Worm (Caenorhabditis elegans) whole organism, mixed stage, embryonic: ENCODE data around the gene Y11D7A.5.
"Not testable (repeated sequence)": the region's sequence is repeated elsewhere in the genome, so short reads cannot be mapped to it uniquely, and the experiment has no call there.

ENCODE experiments used
- M03D4.4 ChIP-seq: sonication (generic microtip); optimal IDR thresholded peaks from 2 replicates; lab custom pipeline; 2017; ENCODE audit warnings: mild to moderate bottlenecking, missing genetic modification characterization, missing compliant biosample characterization
- bed-3 ChIP-seq: fragments of 200-800 bp; sonication (Bioruptor generic); optimal IDR thresholded peaks from 3 replicates; lab custom pipeline; 2018; ENCODE audit warnings: mild to moderate bottlenecking, missing genetic modification characterization, moderate library complexity, missing compliant biosample characterization
- ceh-39 ChIP-seq: fragments of 150-350 bp; optimal IDR thresholded peaks from 2 replicates; lab custom pipeline; 2014; ENCODE audit warnings: missing biosample characterization, missing genetic modification characterization
- ceh-43 ChIP-seq: fragments of 200-800 bp; sonication (Bioruptor generic); optimal IDR thresholded peaks from 2 replicates; lab custom pipeline; 2018; ENCODE audit warnings: mild to moderate bottlenecking, missing genetic modification characterization, moderate library complexity, missing compliant biosample characterization
- ces-1 ChIP-seq: fragments of 150-350 bp; optimal IDR thresholded peaks from 2 replicates; lab custom pipeline; 2014; ENCODE audit warnings: missing biosample characterization, missing genetic modification reagents, missing genetic modification characterization
- cnd-1 ChIP-seq: fragments of 200-800 bp; sonication (Bioruptor generic); optimal IDR thresholded peaks from 2 replicates; lab custom pipeline; 2018; ENCODE audit warnings: mild to moderate bottlenecking, missing genetic modification characterization, missing compliant biosample characterization
- elt-1 ChIP-seq: sonication (generic microtip); optimal IDR thresholded peaks from 2 replicates; lab custom pipeline; 2017; ENCODE audit warnings: missing genetic modification characterization, mild to moderate bottlenecking, missing compliant biosample characterization, antibody characterized with exemption, moderate library complexity, borderline replicate concordance; ENCODE audit not compliant: insufficient read depth
- elt-3 ChIP-seq: fragments of 150-350 bp; optimal IDR thresholded peaks from 2 replicates; lab custom pipeline; 2014; ENCODE audit warnings: missing biosample characterization, missing genetic modification characterization
- ham-2 ChIP-seq: fragments of 200-800 bp; sonication (Bioruptor generic); optimal IDR thresholded peaks from 2 replicates; lab custom pipeline; 2018; ENCODE audit warnings: mild to moderate bottlenecking, missing genetic modification characterization, missing compliant biosample characterization
- hlh-1 ChIP-seq: fragments of 150-350 bp; optimal IDR thresholded peaks from 2 replicates; lab custom pipeline; 2014; ENCODE audit warnings: missing biosample characterization, missing genetic modification reagents, missing genetic modification characterization
- lin-13 ChIP-seq: fragments of 150-350 bp; optimal IDR thresholded peaks from 2 replicates; lab custom pipeline; 2014; ENCODE audit warnings: missing biosample characterization, missing genetic modification characterization
- lin-32 ChIP-seq: fragments of 200-800 bp; sonication (Bioruptor generic); optimal IDR thresholded peaks from 2 replicates; lab custom pipeline; 2018; ENCODE audit warnings: mild to moderate bottlenecking, missing genetic modification characterization, missing compliant biosample characterization
- lsy-2 ChIP-seq: fragments of 150-350 bp; optimal IDR thresholded peaks from 2 replicates; lab custom pipeline; 2014; ENCODE audit warnings: missing biosample characterization, missing genetic modification characterization
- mab-5 ChIP-seq: fragments of 150-350 bp; optimal IDR thresholded peaks from 2 replicates; lab custom pipeline; 2014; ENCODE audit warnings: missing biosample characterization, missing genetic modification characterization
- mep-1 ChIP-seq: fragments of 150-350 bp; optimal IDR thresholded peaks from 2 replicates; lab custom pipeline; 2017; ENCODE audit warnings: missing biosample characterization, missing genetic modification reagents, missing genetic modification characterization, inconsistent platforms
- mls-2 ChIP-seq: sonication (generic microtip); optimal IDR thresholded peaks from 2 replicates; lab custom pipeline; 2016; ENCODE audit warnings: mild to moderate bottlenecking, missing genetic modification characterization, moderate library complexity, missing compliant biosample characterization
- nhr-12 ChIP-seq: fragments of 150-350 bp; optimal IDR thresholded peaks from 2 replicates; lab custom pipeline; 2014; ENCODE audit warnings: missing biosample characterization, missing genetic modification characterization
- nhr-2 ChIP-seq: fragments of 150-350 bp; optimal IDR thresholded peaks from 2 replicates; lab custom pipeline; 2014; ENCODE audit warnings: missing biosample characterization, missing genetic modification characterization
- nhr-237 ChIP-seq: fragments of 150-350 bp; optimal IDR thresholded peaks from 2 replicates; lab custom pipeline; 2014; ENCODE audit warnings: missing biosample characterization, missing genetic modification characterization
- nhr-28 ChIP-seq: fragments of 150-350 bp; optimal IDR thresholded peaks from 2 replicates; lab custom pipeline; 2014; ENCODE audit warnings: missing biosample characterization, missing genetic modification characterization
- nhr-76 ChIP-seq: sonication (generic microtip); optimal IDR thresholded peaks from 2 replicates; lab custom pipeline; 2017; ENCODE audit warnings: missing biosample characterization, missing genetic modification characterization
- pha-4 ChIP-seq: fragments of 150-350 bp; optimal IDR thresholded peaks from 2 replicates; lab custom pipeline; 2018; ENCODE audit warnings: missing biosample characterization, missing genetic modification reagents, missing genetic modification characterization
- sptf-1 ChIP-seq: sonication (generic microtip); optimal IDR thresholded peaks from 2 replicates; lab custom pipeline; 2017; ENCODE audit warnings: mild to moderate bottlenecking, missing genetic modification characterization, moderate library complexity, missing compliant biosample characterization
- tbx-8 ChIP-seq: fragments of 200-800 bp; sonication (Bioruptor generic); optimal IDR thresholded peaks from 2 replicates; lab custom pipeline; 2018; ENCODE audit warnings: mild to moderate bottlenecking, missing genetic modification characterization, moderate library complexity, missing compliant biosample characterization
- unc-120 ChIP-seq: sonication (generic microtip); optimal IDR thresholded peaks from 2 replicates; lab custom pipeline; 2017; ENCODE audit warnings: missing genetic modification characterization, missing compliant biosample characterization; ENCODE audit not compliant: poor library complexity, severe bottlenecking
- unc-39 ChIP-seq: fragments of 150-350 bp; optimal IDR thresholded peaks from 2 replicates; lab custom pipeline; 2014; ENCODE audit warnings: missing biosample characterization, missing genetic modification characterization
- unc-62 ChIP-seq: fragments of 150-350 bp; optimal IDR thresholded peaks from 2 replicates; lab custom pipeline; 2014; ENCODE audit warnings: missing biosample characterization, missing genetic modification reagents, missing genetic modification characterization
- ztf-11 ChIP-seq: fragments of 150-350 bp; optimal IDR thresholded peaks from 2 replicates; lab custom pipeline; 2014; ENCODE audit warnings: missing biosample characterization, missing genetic modification characterization

Gene Y11D7A.5

ce11 chrIV:9199939-9200202 lies 45.5 kb downstream of the Y11D7A.5 start, which contains the start of gene wnk-1:
wnk-1 (plus strand) TSS chrIV:9200103.
- TF ChIP-seq unc-62 (GFP tag; lab: Kevin White, UChicago), result no peak
- TF ChIP-seq cnd-1 (tag; lab: Kevin White, UChicago), result no peak
- TF ChIP-seq ceh-39 (tag; lab: Kevin White, UChicago), result no peak
- TF ChIP-seq lin-13, result no peak
- no peak for TF ChIP-seq pha-4 (tag; lab: Kevin White, UChicago)
- TF ChIP-seq, all 35 proteins: peak for 0

ce11 chrIV:9199148-9199938 lies 46.0 kb downstream of the Y11D7A.5 start:
- TF ChIP-seq ces-1 (no peak), mep-1 (tag; lab: Kevin White, UChicago) (no peak), unc-39 (tag; lab: Kevin White, UChicago) (no peak), nhr-2 (tag; lab: Kevin White, UChicago) (no peak), bed-3 (no peak), nhr-237 (tag; lab: Kevin White, UChicago) (no peak), elt-3 (tag; lab: Kevin White, UChicago) (no peak), lin-32 (GFP tag; lab: Kevin White, UChicago) (no peak), tbx-8 (GFP tag; lab: Kevin White, UChicago) (no peak)

ce11 chrIV:9198136-9198535 lies 47.2 kb downstream of the Y11D7A.5 start:
- no peak for TF ChIP-seq ceh-39 (tag; lab: Kevin White, UChicago)
- TF ChIP-seq lin-13, result no peak
- peak; percentile 43 for TF ChIP-seq elt-3 (tag; lab: Kevin White, UChicago)
- TF ChIP-seq lsy-2 (tag; lab: Kevin White, UChicago), result no peak
- TF ChIP-seq, all 35 proteins: peak for 1

ce11 chrIV:9196755-9197154 lies 48.6 kb downstream of the Y11D7A.5 start:
- TF ChIP-seq nhr-237 (tag; lab: Kevin White, UChicago) (no peak), M03D4.4 (tag; lab: Kevin White, UChicago) (no peak), nhr-12 (tag; lab: Kevin White, UChicago) (no peak), hlh-1 (peak; percentile 58), ceh-43 (GFP tag; lab: Kevin White, UChicago) (no peak), nhr-28 (tag; lab: Kevin White, UChicago) (no peak), ces-1 (peak; percentile 79), pha-4 (tag; lab: Kevin White, UChicago) (peak; percentile 64), mls-2 (tag; lab: Kevin White, UChicago) (peak; percentile 32), unc-62 (GFP tag; lab: Kevin White, UChicago) (peak; percentile 23), mab-5 (tag; lab: Kevin White, UChicago) (no peak), sptf-1 (tag; lab: Kevin White, UChicago) (peak; percentile 42), lin-13 (no peak), ztf-11 (tag; lab: Kevin White, UChicago) (no peak), nhr-76 (tag; lab: Kevin White, UChicago) (no peak), elt-1 (tag; lab: Kevin White, UChicago) (no peak), mep-1 (tag; lab: Kevin White, UChicago) (peak; percentile 33), unc-120 (peak; percentile 96), ham-2 (GFP tag; lab: Kevin White, UChicago) (peak; percentile 45), lin-32 (GFP tag; lab: Kevin White, UChicago) (no peak)
- TF ChIP-seq, all 35 proteins: peak for 9

- peak; percentile 36 for TF ChIP-seq lsy-2 (tag; lab: Kevin White, UChicago)
These were observed 49.2 kb downstream of the Y11D7A.5 start for ce11 chrIV:9196023-9196636.

- not testable (repeated sequence) for TF ChIP-seq unc-120; lsy-2 (tag; lab: Kevin White, UChicago); lin-32 (GFP tag; lab: Kevin White, UChicago)
These were observed 50.8 kb downstream of the Y11D7A.5 start, which contains the start of gene C46C2.7 for ce11 chrIV:9194524-9194923. C46C2.7 (plus strand) TSS chrIV:9194824.
